Worm (Caenorhabditis elegans): ENCODE data around the gene C01G12.13.

DNA sequence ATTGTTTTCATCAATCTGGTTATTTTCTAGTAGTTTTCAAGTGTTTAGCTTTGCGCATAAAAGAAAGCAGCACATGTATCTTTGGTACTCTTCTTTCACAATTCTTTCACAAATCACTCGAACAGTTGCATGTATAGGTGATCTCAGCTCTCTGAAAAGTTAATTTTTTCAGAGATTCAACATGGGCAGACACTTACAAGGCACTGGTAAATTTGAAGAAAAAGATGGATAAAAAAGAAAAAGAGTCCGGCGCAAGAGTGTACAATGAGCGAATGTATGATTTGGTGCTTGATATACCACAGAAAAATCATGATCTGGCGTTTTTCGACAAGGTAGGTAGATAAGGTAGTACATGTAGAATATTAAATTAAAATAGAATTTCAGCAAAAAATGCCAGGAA lies 41.6 kb downstream of the C01G12.13 start:
- TF ChIP-seq tbx-2 (tag; optimal IDR thresholded peaks at IDR 0.05): no peak
- no peak for TF ChIP-seq fkh-10 (GFP tag; optimal IDR thresholded peaks at IDR 0.05)
- TF ChIP-seq ahr-1 (tag; optimal IDR thresholded peaks at IDR 0.05): no peak

Measured in whole organism, late embryonic.